Fruit fly (Drosophila melanogaster): Measurements from ENCODE around the gene gukh.

Gene gukh

dm6 chr3R:19065474-19065873, 81.6 kb downstream of the gukh start:
- TF ChIP-seq CG17801 (GFP tag; optimal IDR thresholded peaks at IDR 0.05; ENCODE audit: partially characterized antibody), result no peak

- TF ChIP-seq CG17801 (GFP tag; optimal IDR thresholded peaks at IDR 0.05; ENCODE audit: partially characterized antibody), result no peak
These were observed 83.3 kb downstream of the gukh start for dm6 chr3R:19066965-19067614.

dm6 chr3R:19067876-19068406, 84.1 kb downstream of the gukh start:
- no peak for TF ChIP-seq CG17801 (GFP tag; optimal IDR thresholded peaks at IDR 0.05; ENCODE audit: partially characterized antibody)

dm6 chr3R:19069740-19070139, 85.9 kb downstream of the gukh start:
- no peak for TF ChIP-seq CG17801 (GFP tag; optimal IDR thresholded peaks at IDR 0.05; ENCODE audit: partially characterized antibody)

- no peak for TF ChIP-seq CG17801 (GFP tag; optimal IDR thresholded peaks at IDR 0.05; ENCODE audit: partially characterized antibody)
These were observed 86.6 kb downstream of the gukh start for dm6 chr3R:19070222-19070949.

dm6 chr3R:19071951-19072350, 88.1 kb downstream of the gukh start:
- no peak for TF ChIP-seq CG17801 (GFP tag; optimal IDR thresholded peaks at IDR 0.05; ENCODE audit: partially characterized antibody)

Measured in ovary, adult (tissue).